Fruit fly (Drosophila melanogaster): ENCODE data around the gene CG4281.

The CG4281 gene

dm6 chrX:2070708-2071063 is 5.7 kb upstream of the CG4281 start (continued):
- TF ChIP-seq zfh2 (GFP tag; optimal IDR thresholded peaks at IDR 0.05) (peak; percentile 73), CG7963 (GFP tag; IDR thresholded peaks at IDR 0.05; ENCODE audit: partially characterized antibody) (no peak), CG18619 (GFP tag; optimal IDR thresholded peaks at IDR 0.05) (peak; percentile 42), Rx (GFP tag; IDR thresholded peaks at IDR 0.05) (peak; percentile 49; the same call in 1 of the 2 replicates), CG3726 (GFP tag; IDR thresholded peaks at IDR 0.05) (0 out of 3 replicates have a peak, but pooled peaks have one; percentile 44), CG4707 (GFP tag; optimal IDR thresholded peaks at IDR 0.05) (no peak), bcd (GFP tag; optimal IDR thresholded peaks at IDR 0.05) (peak; percentile 65), CG12942 (GFP tag; optimal IDR thresholded peaks at IDR 0.05) (peak; percentile 52), Xrp1 (GFP tag; IDR thresholded peaks at IDR 0.05) (peak; percentile 73), ash1 (GFP tag; optimal IDR thresholded peaks at IDR 0.05) (no peak), onecut (GFP tag; IDR thresholded peaks at IDR 0.05) (peak; percentile 25; the same call in 1 of the 2 replicates), C15 (GFP tag; IDR thresholded peaks at IDR 0.05) (no peak), Aef1 (GFP tag; IDR thresholded peaks at IDR 0.05) (peak; percentile 77), Doc2 (GFP tag; IDR thresholded peaks at IDR 0.05) (peak; percentile 14; the same call in 1 of the 2 replicates), btn (GFP tag; optimal IDR thresholded peaks at IDR 0.05) (peak; percentile 15), sqz (GFP tag; optimal IDR thresholded peaks at IDR 0.05) (no peak), Lpt (GFP tag; optimal IDR thresholded peaks at IDR 0.05) (no peak), psq (GFP tag; optimal IDR thresholded peaks at IDR 0.05) (no peak), kay (GFP tag; optimal IDR thresholded peaks at IDR 0.05) (peak; percentile 98), CG1233 (GFP tag; optimal IDR thresholded peaks at IDR 0.05) (no peak), zf30C (GFP tag; optimal IDR thresholded peaks at IDR 0.05) (no peak), yki (optimal IDR thresholded peaks at IDR 0.05) (no peak), CG34422 (GFP tag; IDR thresholded peaks at IDR 0.05) (peak; percentile 66; the same call in 2 of the 3 replicates), crc (GFP tag; optimal IDR thresholded peaks at IDR 0.05) (peak; percentile 32), CG12071 (GFP tag; optimal IDR thresholded peaks at IDR 0.05) (peak; percentile 57), CG11723 (GFP tag; optimal IDR thresholded peaks at IDR 0.05) (peak; percentile 5), CG6791 (GFP tag; IDR thresholded peaks at IDR 0.05; ENCODE audit: partially characterized antibody) (no peak), CG18476 (GFP tag; optimal IDR thresholded peaks at IDR 0.05) (no peak), CG17912 (GFP tag; optimal IDR thresholded peaks at IDR 0.05) (peak; percentile 5), cg (GFP tag; optimal IDR thresholded peaks at IDR 0.05) (no peak), Dip2 (GFP tag; IDR thresholded peaks at IDR 0.05) (no peak), lab (GFP tag; optimal IDR thresholded peaks at IDR 0.05) (peak; percentile 82), prd (optimal IDR thresholded peaks at IDR 0.05) (no peak), prd (GFP tag; IDR thresholded peaks at IDR 0.05) (peak; percentile 72), CG12104 (GFP tag; optimal IDR thresholded peaks at IDR 0.05) (peak; percentile 9), dysf (GFP tag; IDR thresholded peaks at IDR 0.05) (peak; percentile 89), bigmax (GFP tag; optimal IDR thresholded peaks at IDR 0.05) (no peak), CG9932 (GFP tag; IDR thresholded peaks at IDR 0.05) (peak; percentile 83), B-H2 (GFP tag; optimal IDR thresholded peaks at IDR 0.05) (no peak), CG16779 (GFP tag; IDR thresholded peaks at IDR 0.05) (no peak), pum (GFP tag; optimal IDR thresholded peaks at IDR 0.05) (peak; percentile 41), CG10543 (GFP tag; optimal IDR thresholded peaks at IDR 0.05) (peak; percentile 84), so (GFP tag; IDR thresholded peaks at IDR 0.05) (peak; percentile 72; the same call in 2 of the 3 replicates), bsh (GFP tag; optimal IDR thresholded peaks at IDR 0.05) (peak; percentile 31 to 49), CG9437 (GFP tag; optimal IDR thresholded peaks at IDR 0.05) (peak; percentile 21), Trl (optimal IDR thresholded peaks at IDR 0.05) (no peak), Trl (GFP tag; optimal IDR thresholded peaks at IDR 0.05) (peak; percentile 36), Myb (GFP tag; optimal IDR thresholded peaks at IDR 0.05) (peak; percentile 44), CHES-1-like (GFP tag; optimal IDR thresholded peaks at IDR 0.05) (peak; percentile 36), CG11085 (GFP tag; IDR thresholded peaks at IDR 0.05) (peak; percentile 41; the same call in 1 of the 2 replicates), Hr39 (optimal IDR thresholded peaks at IDR 0.05) (no peak), CG5953 (GFP tag; IDR thresholded peaks at IDR 0.05) (no peak), grau (tag; optimal IDR thresholded peaks at IDR 0.05) (peak; percentile 96)
